Fruit fly (Drosophila melanogaster) whole organism, pupa: ENCODE measurements around the gene ATPsyndelta.

Experiments used
- CG10348 ChIP-seq: fragments of 200-800 bp; sonication (Bioruptor generic); IDR thresholded peaks from 2 replicates; pipeline ENCODE4 v1.3.6; 2022; ENCODE audit warnings: missing biosample characterization, missing genetic modification characterization
- CG13204 ChIP-seq: fragments of 200-800 bp; sonication (Bioruptor generic); optimal IDR thresholded peaks from 2 replicates; lab custom pipeline; 2018; ENCODE audit warnings: missing biosample characterization, mild to moderate bottlenecking, missing genetic modification characterization, moderate library complexity
- CG14655 ChIP-seq: fragments of 200-800 bp; sonication (Bioruptor generic); optimal IDR thresholded peaks from 3 replicates; lab custom pipeline; 2017; ENCODE audit warnings: mild to moderate bottlenecking, missing biosample characterization, missing genetic modification reagents, missing genetic modification characterization
- CG4496 ChIP-seq: fragments of 200-800 bp; sonication (Bioruptor generic); IDR thresholded peaks from 3 replicates; pipeline ENCODE4 v1.3.6; 2022; ENCODE audit warnings: missing biosample characterization, missing genetic modification characterization
- CG8159 ChIP-seq: fragments of 200-800 bp; sonication (Bioruptor generic); optimal IDR thresholded peaks from 3 replicates; lab custom pipeline; 2018; ENCODE audit warnings: missing biosample characterization, mild to moderate bottlenecking, missing genetic modification characterization, moderate library complexity
- D1 ChIP-seq: fragments of 200-800 bp; sonication (Bioruptor generic); optimal IDR thresholded peaks from 2 replicates; lab custom pipeline; 2018; ENCODE audit warnings: missing biosample characterization, mild to moderate bottlenecking, missing genetic modification characterization, moderate library complexity
- Pif1A ChIP-seq: fragments of 200-800 bp; sonication (Bioruptor generic); optimal IDR thresholded peaks from 3 replicates; lab custom pipeline; 2016; ENCODE audit warnings: missing biosample characterization, missing genetic modification characterization
- fd96Ca ChIP-seq: fragments of 200-800 bp; sonication (Bioruptor generic); IDR thresholded peaks from 3 replicates; pipeline ENCODE4 v1.3.6; 2022; ENCODE audit warnings: missing biosample characterization, missing genetic modification characterization
- gl ChIP-seq: fragments of 200-800 bp; sonication (Bioruptor generic); optimal IDR thresholded peaks from 2 replicates; lab custom pipeline; 2018; ENCODE audit warnings: missing biosample characterization, mild to moderate bottlenecking, missing genetic modification characterization
- rn ChIP-seq: fragments of 200-800 bp; sonication (Bioruptor generic); IDR thresholded peaks from 2 replicates; pipeline ENCODE4 v1.3.6; 2022; ENCODE audit warnings: missing biosample characterization, missing genetic modification characterization

dm6 chrX:10247366-10247765 is 34.6 kb downstream of the ATPsyndelta start:
- TF ChIP-seq D1 = no peak
- peak; percentile 41; the same call in 1 of the 3 replicates for TF ChIP-seq fd96Ca (GFP tag; lab: Robert Waterston, UW)
- no peak for TF ChIP-seq rn (GFP tag; lab: Robert Waterston, UW)
- TF ChIP-seq CG10348 (GFP tag; lab: Robert Waterston, UW) = no peak
- TF ChIP-seq Pif1A = no peak
- no peak for TF ChIP-seq CG14655 (GFP tag; lab: Kevin White, UChicago)
- TF ChIP-seq gl = no peak
- TF ChIP-seq CG4496 (GFP tag; lab: Robert Waterston, UW) = peak; percentile 33; the same call in 1 of the 3 replicates
- no peak for TF ChIP-seq CG13204 (GFP tag; lab: Kevin White, UChicago)
- no peak for TF ChIP-seq CG8159 (tag; lab: Kevin White, UChicago)
